Worm (Caenorhabditis elegans): ENCODE measurements around the gene cash-1.

The cash-1 gene

ce11 chrV:10357467-10357953 is 4.6 kb upstream of the cash-1 start, which contains the start of gene ceeh-2:
ceeh-2 (minus strand) TSS chrV:10357903.
- TF ChIP-seq nhr-23 (tag; optimal IDR thresholded peaks at IDR 0.05) (no peak), nhr-77 (tag; optimal IDR thresholded peaks at IDR 0.05) (no peak), pqm-1 (tag; optimal IDR thresholded peaks at IDR 0.05) (peak; percentile 20), elt-2 (tag; optimal IDR thresholded peaks at IDR 0.05) (peak; percentile 53), fkh-2 (tag; optimal IDR thresholded peaks at IDR 0.05) (no peak)

ce11 chrV:10358238-10358637 is 3.8 kb upstream of the cash-1 start, which contains the start of gene ttll-15:
ttll-15 (plus strand) TSS chrV:10358538.
- TF ChIP-seq ceh-28 (tag; optimal IDR thresholded peaks at IDR 0.05) (no peak), unc-62 (GFP tag; optimal IDR thresholded peaks at IDR 0.05) (no peak), jun-1 (tag; optimal IDR thresholded peaks at IDR 0.05) (no peak), nfya-1 (tag; optimal IDR thresholded peaks at IDR 0.05; ENCODE audit: insufficient read depth) (no peak), R02D3.7 (tag; optimal IDR thresholded peaks at IDR 0.05) (no peak), ceh-82 (tag; optimal IDR thresholded peaks at IDR 0.05) (no peak), lin-39 (tag; optimal IDR thresholded peaks at IDR 0.05) (no peak), nhr-76 (tag; optimal IDR thresholded peaks at IDR 0.05) (no peak), elt-2 (tag; optimal IDR thresholded peaks at IDR 0.05) (no peak), mml-1 (tag; optimal IDR thresholded peaks at IDR 0.05) (no peak), nhr-67 (tag; optimal IDR thresholded peaks at IDR 0.05) (no peak), nhr-28 (tag; optimal IDR thresholded peaks at IDR 0.05) (no peak), fos-1 (tag; optimal IDR thresholded peaks at IDR 0.05) (no peak), skn-1 (tag; optimal IDR thresholded peaks at IDR 0.05) (no peak), lsy-12 (tag; optimal IDR thresholded peaks at IDR 0.05) (no peak), sea-2 (GFP tag; optimal IDR thresholded peaks at IDR 0.05) (no peak)

- no peak for TF ChIP-seq ztf-4 (tag; optimal IDR thresholded peaks at IDR 0.05)
- no peak for TF ChIP-seq nhr-25 (tag; optimal IDR thresholded peaks at IDR 0.05)
Measured at ce11 chrV:10360186-10360585, 1.9 kb upstream of the cash-1 start.

ce11 chrV:10363834-10364233 is 1.8 kb downstream of the cash-1 start:
- TF ChIP-seq snpc-4 (tag; optimal IDR thresholded peaks at IDR 0.05) (no peak), unc-39 (tag; optimal IDR thresholded peaks at IDR 0.05) (no peak), sea-2 (GFP tag; optimal IDR thresholded peaks at IDR 0.05) (no peak), nhr-67 (tag; optimal IDR thresholded peaks at IDR 0.05) (no peak), fkh-2 (tag; optimal IDR thresholded peaks at IDR 0.05) (no peak), nhr-43 (tag; optimal IDR thresholded peaks at IDR 0.05; ENCODE audit: poor library complexity, severe bottlenecking) (no peak), elt-1 (tag; optimal IDR thresholded peaks at IDR 0.05) (no peak), nhr-23 (tag; optimal IDR thresholded peaks at IDR 0.05) (no peak), lin-15B (tag; optimal IDR thresholded peaks at IDR 0.05) (no peak), ceh-82 (tag; optimal IDR thresholded peaks at IDR 0.05) (no peak), jun-1 (tag; optimal IDR thresholded peaks at IDR 0.05) (no peak), tbx-2 (tag; optimal IDR thresholded peaks at IDR 0.05) (no peak), aly-2 (tag; optimal IDR thresholded peaks at IDR 0.05) (no peak), zag-1 (tag; optimal IDR thresholded peaks at IDR 0.05) (no peak), nhr-237 (tag; optimal IDR thresholded peaks at IDR 0.05) (no peak), nhr-76 (tag; optimal IDR thresholded peaks at IDR 0.05) (no peak)

ce11 chrV:10368256-10368655 is 6.2 kb downstream of the cash-1 start, which contains the start of gene sri-20:
sri-20 (plus strand) TSS chrV:10368556.
- TF ChIP-seq ztf-11 (tag; optimal IDR thresholded peaks at IDR 0.05) (no peak), fos-1 (tag; optimal IDR thresholded peaks at IDR 0.05) (no peak), nhr-237 (tag; optimal IDR thresholded peaks at IDR 0.05) (no peak), egl-27 (tag; optimal IDR thresholded peaks at IDR 0.05) (no peak), ztf-4 (tag; optimal IDR thresholded peaks at IDR 0.05) (no peak), zag-1 (tag; optimal IDR thresholded peaks at IDR 0.05) (no peak), aly-2 (tag; optimal IDR thresholded peaks at IDR 0.05) (no peak), pha-4 (tag; optimal IDR thresholded peaks at IDR 0.05) (no peak), nfya-1 (tag; optimal IDR thresholded peaks at IDR 0.05; ENCODE audit: insufficient read depth) (no peak), pqm-1 (tag; optimal IDR thresholded peaks at IDR 0.05) (no peak), nhr-12 (tag; optimal IDR thresholded peaks at IDR 0.05) (no peak)

All from whole organism, L3 larva.